Fruit fly (Drosophila melanogaster) whole organism, embryonic: ENCODE results near the gene Psn.
A peak's percentile ranks its signal among the peaks of the same experiment; 100 is the strongest.

Source experiments
- Abd-B ChIP-seq: fragments of 200-800 bp; sonication (Bioruptor generic); optimal IDR thresholded peaks from 2 replicates; lab custom pipeline; 2018; ENCODE audit warnings: missing biosample characterization, mild to moderate bottlenecking, missing genetic modification characterization, moderate library complexity
- Adf1 ChIP-seq: fragments of 200-800 bp; sonication (Bioruptor generic); IDR thresholded peaks from 2 replicates; pipeline ENCODE4 v1.3.6; 2022; ENCODE audit warnings: missing biosample characterization, missing genetic modification characterization
- Bdp1 ChIP-seq: fragments of 200-800 bp; sonication (Bioruptor generic); optimal IDR thresholded peaks from 3 replicates; lab custom pipeline; 2016; ENCODE audit warnings: missing biosample characterization, missing genetic modification characterization
- Blimp-1 ChIP-seq: fragments of 200-800 bp; sonication (Bioruptor generic); optimal IDR thresholded peaks from 3 replicates; lab custom pipeline; 2018; ENCODE audit warnings: missing biosample characterization, missing genetic modification characterization, mild to moderate bottlenecking, moderate library complexity, missing genetic modification reagents
- CG1024 ChIP-seq: fragments of 200-800 bp; sonication (Bioruptor generic); IDR thresholded peaks from 2 replicates; pipeline ENCODE4 v1.3.6; 2022; ENCODE audit warnings: missing biosample characterization, missing genetic modification characterization
- CG12744 ChIP-seq: fragments of 200-800 bp; sonication (Bioruptor generic); optimal IDR thresholded peaks from 2 replicates; lab custom pipeline; 2016; ENCODE audit warnings: missing biosample characterization, missing genetic modification characterization
- CG13287 ChIP-seq: fragments of 200-800 bp; sonication (Bioruptor generic); IDR thresholded peaks from 2 replicates; pipeline ENCODE4 v1.3.6; 2022; ENCODE audit warnings: missing biosample characterization, missing genetic modification characterization; ENCODE audit not compliant: partially characterized antibody
- CG1647 ChIP-seq: fragments of 200-800 bp; sonication (Bioruptor generic); optimal IDR thresholded peaks from 3 replicates; lab custom pipeline; 2016; ENCODE audit warnings: missing biosample characterization, missing genetic modification characterization
- CG18011 ChIP-seq: fragments of 200-800 bp; sonication (Bioruptor generic); optimal IDR thresholded peaks from 2 replicates; lab custom pipeline; 2017; ENCODE audit warnings: missing biosample characterization, missing genetic modification characterization, mild to moderate bottlenecking, moderate library complexity, missing genotype
- CG34422 ChIP-seq: fragments of 200-800 bp; sonication (Bioruptor generic); IDR thresholded peaks from 3 replicates; pipeline ENCODE4 v1.3.6; 2022; ENCODE audit warnings: missing biosample characterization, missing genetic modification characterization
- CG4854 ChIP-seq: fragments of 200-800 bp; sonication (Bioruptor generic); optimal IDR thresholded peaks from 2 replicates; lab custom pipeline; 2016; ENCODE audit warnings: missing biosample characterization, missing genetic modification characterization, inconsistent platforms
- CG6272 ChIP-seq: fragments of 200-800 bp; sonication (Bioruptor generic); IDR thresholded peaks from 2 replicates; pipeline ENCODE4 v1.3.6; 2022; ENCODE audit warnings: missing biosample characterization, missing genetic modification characterization
- CG6654 ChIP-seq: fragments of 200-800 bp; sonication (Bioruptor generic); optimal IDR thresholded peaks from 2 replicates; lab custom pipeline; 2017; ENCODE audit warnings: missing biosample characterization, mild to moderate bottlenecking, missing genetic modification characterization
- CG9727 ChIP-seq: fragments of 200-800 bp; sonication (Bioruptor generic); optimal IDR thresholded peaks from 3 replicates; lab custom pipeline; 2017; ENCODE audit warnings: missing biosample characterization, mild to moderate bottlenecking, missing genetic modification characterization
- CG9932 ChIP-seq: fragments of 200-800 bp; sonication (Bioruptor generic); IDR thresholded peaks from 2 replicates; pipeline ENCODE4 v1.3.6; 2022; ENCODE audit warnings: missing biosample characterization, missing genetic modification characterization
- CHES-1-like ChIP-seq: fragments of 200-800 bp; sonication (Bioruptor generic); optimal IDR thresholded peaks from 2 replicates; lab custom pipeline; 2016; ENCODE audit warnings: missing biosample characterization, missing genetic modification characterization
- CTCF ChIP-seq: fragments of 200-800 bp; sonication (Bioruptor generic); optimal IDR thresholded peaks from 2 replicates; lab custom pipeline; 2017; ENCODE audit warnings: missing biosample characterization, mild to moderate bottlenecking, missing genetic modification characterization, moderate library complexity
- D19B ChIP-seq: fragments of 200-800 bp; sonication (Bioruptor generic); optimal IDR thresholded peaks from 2 replicates; lab custom pipeline; 2017; ENCODE audit warnings: missing biosample characterization, mild to moderate bottlenecking, missing genetic modification characterization
- Fer2 ChIP-seq: fragments of 200-800 bp; sonication (Bioruptor generic); optimal IDR thresholded peaks from 2 replicates; lab custom pipeline; 2018; ENCODE audit warnings: missing biosample characterization, mild to moderate bottlenecking, missing genetic modification characterization, moderate library complexity
- Fer3 ChIP-seq: fragments of 200-800 bp; sonication (Bioruptor generic); optimal IDR thresholded peaks from 2 replicates; lab custom pipeline; 2018; ENCODE audit warnings: missing biosample characterization, mild to moderate bottlenecking, missing genetic modification characterization, moderate library complexity
- HLH54F ChIP-seq: fragments of 200-800 bp; sonication (Bioruptor generic); optimal IDR thresholded peaks from 3 replicates; lab custom pipeline; 2016; ENCODE audit warnings: missing biosample characterization, missing genetic modification characterization
- Hey ChIP-seq: fragments of 200-800 bp; sonication (Bioruptor generic); optimal IDR thresholded peaks from 3 replicates; lab custom pipeline; 2018; ENCODE audit warnings: missing biosample characterization, mild to moderate bottlenecking, missing genetic modification characterization
- Hr51 ChIP-seq, 2 experiments: fragments of 200-800 bp; sonication (Bioruptor generic); optimal IDR thresholded peaks; 2 replicates in 1 of 2; 3 replicates in 1 of 2; lab custom pipeline; 2016 to 2018; ENCODE audit warnings: missing biosample characterization in 2 of 2, missing genetic modification characterization in 2 of 2, mild to moderate bottlenecking in 1 of 2, moderate library complexity in 1 of 2
- Hsf ChIP-seq: fragments of 200-800 bp; sonication (Bioruptor generic); optimal IDR thresholded peaks from 3 replicates; lab custom pipeline; 2016; ENCODE audit warnings: missing biosample characterization, missing genetic modification characterization
- Nf-YC ChIP-seq: fragments of 200-800 bp; optimal IDR thresholded peaks from 3 replicates; lab custom pipeline; 2019; ENCODE audit warnings: missing biosample characterization, mild to moderate bottlenecking, missing genetic modification characterization, moderate library complexity
- Sin3A ChIP-seq: fragments of >200 bp; optimal IDR thresholded peaks from 2 replicates; lab custom pipeline; 2018
- Six4 ChIP-seq: fragments of 200-800 bp; sonication (Bioruptor generic); optimal IDR thresholded peaks from 2 replicates; lab custom pipeline; 2016; ENCODE audit warnings: missing biosample characterization, missing genetic modification characterization
- Sox102F ChIP-seq: fragments of 200-800 bp; sonication (Bioruptor generic); optimal IDR thresholded peaks from 2 replicates; lab custom pipeline; 2018; ENCODE audit warnings: missing biosample characterization, mild to moderate bottlenecking, missing genetic modification characterization, moderate library complexity
- az2 ChIP-seq: fragments of 200-800 bp; sonication (Bioruptor generic); optimal IDR thresholded peaks from 3 replicates; lab custom pipeline; 2016; ENCODE audit warnings: missing biosample characterization, missing genetic modification characterization
- bowl ChIP-seq: fragments of 200-800 bp; sonication (Bioruptor generic); IDR thresholded peaks from 2 replicates; pipeline ENCODE4 v1.3.6; 2022; ENCODE audit warnings: missing biosample characterization, missing genetic modification characterization
- crc ChIP-seq: fragments of 200-800 bp; sonication (Bioruptor generic); optimal IDR thresholded peaks from 2 replicates; lab custom pipeline; 2016; ENCODE audit warnings: missing biosample characterization, missing genetic modification characterization
- dm ChIP-seq: fragments of 200-800 bp; sonication (Bioruptor generic); optimal IDR thresholded peaks from 3 replicates; lab custom pipeline; 2016; ENCODE audit warnings: missing biosample characterization, missing genetic modification characterization
- dmrt99B ChIP-seq: fragments of 200-800 bp; sonication (Bioruptor generic); optimal IDR thresholded peaks from 2 replicates; lab custom pipeline; 2018; ENCODE audit warnings: missing biosample characterization, mild to moderate bottlenecking, missing genetic modification characterization, moderate library complexity
- ewg ChIP-seq: fragments of 200-800 bp; sonication (Bioruptor generic); optimal IDR thresholded peaks from 3 replicates; lab custom pipeline; 2017; ENCODE audit warnings: mild to moderate bottlenecking, missing biosample characterization, missing genetic modification reagents, missing genetic modification characterization
- exex ChIP-seq: fragments of 200-800 bp; sonication (Bioruptor generic); optimal IDR thresholded peaks from 4 replicates; lab custom pipeline; 2018; ENCODE audit warnings: missing biosample characterization, mild to moderate bottlenecking, missing genetic modification characterization, moderate library complexity
- kay ChIP-seq: fragments of 200-800 bp; sonication (Bioruptor generic); optimal IDR thresholded peaks from 2 replicates; lab custom pipeline; 2016; ENCODE audit warnings: missing biosample characterization, missing genetic modification characterization
- lov ChIP-seq, 2 experiments: fragments of 200-800 bp in 1 of 2; fragments of >200 bp in 1 of 2; sonication (Bioruptor generic) in 1 of 2; IDR thresholded peaks in 1 of 2; optimal IDR thresholded peaks in 1 of 2; 2 replicates in 1 of 2; 3 replicates in 1 of 2; pipeline versions ENCODE4 v1.3.6 to Lab custom; 2017 to 2022; ENCODE audit warnings: missing biosample characterization in 1 of 2, missing genetic modification characterization in 1 of 2
- nerfin-2 ChIP-seq: fragments of 200-800 bp; sonication (Bioruptor generic); IDR thresholded peaks from 2 replicates; pipeline ENCODE4 v1.3.6; 2022; ENCODE audit warnings: missing biosample characterization, missing genetic modification characterization; ENCODE audit not compliant: partially characterized antibody
- prd ChIP-seq, 3 experiments: fragments of >200 bp in 2 of 3; fragments of 200-800 bp in 1 of 3; sonication (Bioruptor generic) in 1 of 3; optimal IDR thresholded peaks in 2 of 3; IDR thresholded peaks in 1 of 3; 2 replicates in 2 of 3; 3 replicates in 1 of 3; pipeline versions ENCODE4 v1.3.6 to Lab custom; 2017 to 2022; ENCODE audit warnings: missing biosample characterization in 1 of 3, missing genetic modification characterization in 1 of 3
- sima ChIP-seq: fragments of 200-800 bp; sonication (Bioruptor generic); optimal IDR thresholded peaks from 2 replicates; lab custom pipeline; 2016; ENCODE audit warnings: missing biosample characterization, missing genetic modification characterization
- tna ChIP-seq: fragments of 200-800 bp; sonication (Bioruptor generic); IDR thresholded peaks from 2 replicates; pipeline ENCODE4 v1.3.6; 2022; ENCODE audit warnings: missing biosample characterization, missing genetic modification characterization; ENCODE audit not compliant: partially characterized antibody
- zfh2 ChIP-seq: fragments of 200-800 bp; sonication (Bioruptor generic); optimal IDR thresholded peaks from 2 replicates; lab custom pipeline; 2016; ENCODE audit warnings: missing biosample characterization, missing genetic modification characterization

Psn gene

DNA sequence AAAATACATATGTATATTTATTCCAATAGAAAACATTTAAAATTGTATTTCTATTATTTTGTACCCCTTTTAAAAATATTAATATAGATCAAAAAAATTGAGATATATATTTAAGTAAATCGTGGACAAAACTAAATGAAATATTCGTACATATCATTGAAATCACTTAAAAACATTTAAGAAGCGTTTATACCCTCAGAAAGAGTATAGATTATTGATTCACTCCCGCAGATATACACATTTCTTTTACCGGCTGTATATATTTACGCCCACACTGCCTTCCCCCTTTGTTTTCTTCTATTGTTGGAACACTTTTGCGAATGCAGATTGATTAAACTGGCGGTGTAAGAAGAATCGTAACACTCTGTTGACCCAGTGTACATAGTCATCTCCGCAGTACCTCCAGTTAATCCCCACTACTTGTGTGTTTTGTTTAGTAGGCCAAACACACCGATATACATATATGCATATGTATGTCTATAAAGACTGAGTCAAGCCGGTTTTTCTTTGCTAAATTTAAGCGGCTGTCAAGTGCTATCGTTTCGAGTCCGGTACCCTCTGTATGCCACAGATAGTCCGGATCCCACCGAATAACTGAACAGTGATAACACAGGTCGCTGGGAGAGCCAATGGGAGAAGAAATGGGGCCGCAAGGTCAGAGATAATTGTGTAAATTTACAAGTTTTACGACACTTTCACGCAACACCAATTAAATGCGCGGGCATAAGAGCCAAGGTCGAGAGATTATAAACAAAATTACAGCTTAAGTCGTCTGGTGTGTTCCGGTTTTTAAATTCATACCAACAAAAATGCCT, 39.4 kb downstream of the Psn start (continued):
- TF ChIP-seq Six4 (GFP tag; lab: Kevin White, UChicago) (no peak), Nf-YC (tag; lab: Kevin White, UChicago) (no peak), sima (GFP tag; lab: Kevin White, UChicago) (no peak), zfh2 (GFP tag; lab: Kevin White, UChicago) (no peak), Fer3 (peak; percentile 16), CG4854 (peak; percentile 48), ewg (GFP tag; lab: Kevin White, UChicago) (peak; percentile 32), bowl (GFP tag; lab: Robert Waterston, UW) (0 out of 2 replicates have a peak, but pooled peaks have one; percentile 22), CTCF (GFP tag; lab: Kevin White, UChicago) (no peak), CG9727 (GFP tag; lab: Kevin White, UChicago) (peak; percentile 62), Sox102F (GFP tag; lab: Kevin White, UChicago) (peak; percentile 57), D19B (GFP tag; lab: Kevin White, UChicago) (no peak), CG9932 (GFP tag; lab: Robert Waterston, UW) (no peak), Bdp1 (GFP tag; lab: Kevin White, UChicago) (peak; percentile 47), HLH54F (GFP tag; lab: Kevin White, UChicago) (peak; percentile 34), Blimp-1 (GFP tag; lab: Kevin White, UChicago) (no peak), Hr51 (GFP tag; optimal IDR thresholded peaks at IDR 0.05; lab: Kevin White, UChicago) (peak; percentile 20 to 40), CG6654 (GFP tag; lab: Kevin White, UChicago) (no peak), Fer2 (tag; lab: Kevin White, UChicago) (no peak), CHES-1-like (peak; percentile 53), nerfin-2 (GFP tag; lab: Robert Waterston, UW) (no peak), CG6272 (GFP tag; lab: Robert Waterston, UW) (no peak), Hey (tag; lab: Kevin White, UChicago) (peak; percentile 61), CG12744 (GFP tag; lab: Kevin White, UChicago) (peak; percentile 68), CG1024 (GFP tag; lab: Robert Waterston, UW) (no peak), Adf1 (GFP tag; lab: Robert Waterston, UW) (no peak), prd (optimal IDR thresholded peaks at IDR 0.05; lab: Kevin White, UChicago) (no peak), prd (GFP tag; IDR thresholded peaks at IDR 0.05; lab: Robert Waterston, UW) (no peak), CG34422 (GFP tag; lab: Robert Waterston, UW) (peak; percentile 40; the same call in 1 of the 3 replicates), Sin3A (lab: Kevin White, UChicago) (no peak), dm (GFP tag; lab: Kevin White, UChicago) (peak; percentile 25), CG1647 (GFP tag; lab: Kevin White, UChicago) (peak; percentile 11), az2 (GFP tag; lab: Kevin White, UChicago) (no peak), Abd-B (GFP tag; lab: Kevin White, UChicago) (peak; percentile 40), CG13287 (no peak), crc (GFP tag; lab: Kevin White, UChicago) (peak; percentile 0), CG18011 (GFP tag; lab: Kevin White, UChicago) (peak; percentile 21), dmrt99B (tag; lab: Kevin White, UChicago) (no peak), lov (optimal IDR thresholded peaks at IDR 0.05; lab: Kevin White, UChicago) (no peak), lov (GFP tag; IDR thresholded peaks at IDR 0.05; lab: Robert Waterston, UW) (no peak), exex (peak; percentile 51), kay (peak; percentile 17), tna (GFP tag; lab: Robert Waterston, UW) (no peak), Hsf (GFP tag; lab: Kevin White, UChicago) (peak; percentile 49)
